Worm (Caenorhabditis elegans): ENCODE measurements around the gene ZK355.3.

The ZK355.3 gene

ce11 chrII:2878909-2879308, 48.5 kb downstream of the ZK355.3 start:
- TF ChIP-seq W03F9.2 (tag; optimal IDR thresholded peaks at IDR 0.05), result no peak
